Worm (Caenorhabditis elegans) whole organism, L2 larva: ENCODE results near the gene rer-1.
A peak's percentile ranks its signal among the peaks of the same experiment; 100 is the strongest.

ENCODE experiments used
- C34F6.9 ChIP-seq: fragments of 150-350 bp; optimal IDR thresholded peaks from 2 replicates; lab custom pipeline; 2014; ENCODE audit warnings: missing biosample characterization, missing genetic modification characterization
- F13H6.1 ChIP-seq: sonication (generic microtip); optimal IDR thresholded peaks from 2 replicates; lab custom pipeline; 2016; ENCODE audit warnings: missing genetic modification characterization, missing compliant biosample characterization
- R02D3.7 ChIP-seq: fragments of 150-350 bp; optimal IDR thresholded peaks from 2 replicates; lab custom pipeline; 2014; ENCODE audit warnings: missing biosample characterization, missing genetic modification characterization
- Y55F3AM.14 ChIP-seq: fragments of 200-800 bp; sonication (Bioruptor generic); optimal IDR thresholded peaks from 2 replicates; lab custom pipeline; 2018; ENCODE audit warnings: mild to moderate bottlenecking, missing genetic modification characterization, missing compliant biosample characterization
- ZK546.5 ChIP-seq: sonication (generic microtip); optimal IDR thresholded peaks from 2 replicates; lab custom pipeline; 2017; ENCODE audit warnings: missing biosample characterization, missing genetic modification characterization
- alr-1 ChIP-seq: fragments of 150-350 bp; optimal IDR thresholded peaks from 2 replicates; lab custom pipeline; 2014; ENCODE audit warnings: missing biosample characterization, missing genetic modification characterization
- aly-2 ChIP-seq: fragments of 150-350 bp; optimal IDR thresholded peaks from 2 replicates; lab custom pipeline; 2014; ENCODE audit warnings: missing biosample characterization, missing genetic modification characterization
- ama-1 ChIP-seq: fragments of 150-350 bp; optimal IDR thresholded peaks from 2 replicates; lab custom pipeline; 2018; ENCODE audit warnings: inconsistent platforms
- blmp-1 ChIP-seq: sonication (generic microtip); optimal IDR thresholded peaks from 2 replicates; lab custom pipeline; 2017; ENCODE audit warnings: missing genetic modification characterization, mild to moderate bottlenecking, missing compliant biosample characterization, antibody characterized with exemption, moderate library complexity; ENCODE audit not compliant: insufficient read depth
- ceh-16 ChIP-seq: fragments of 150-350 bp; optimal IDR thresholded peaks from 2 replicates; lab custom pipeline; 2014; ENCODE audit warnings: missing biosample characterization, missing genetic modification characterization
- ceh-82 ChIP-seq: fragments of 150-350 bp; optimal IDR thresholded peaks from 2 replicates; lab custom pipeline; 2014; ENCODE audit warnings: missing biosample characterization, missing genetic modification characterization
- crh-2 ChIP-seq: sonication (generic microtip); optimal IDR thresholded peaks from 2 replicates; lab custom pipeline; 2017; ENCODE audit warnings: missing biosample characterization, missing genetic modification characterization
- dmd-4 ChIP-seq: sonication (generic microtip); optimal IDR thresholded peaks from 2 replicates; lab custom pipeline; 2017; ENCODE audit warnings: missing biosample characterization, missing genetic modification characterization
- egl-27 ChIP-seq: sonication (generic microtip); optimal IDR thresholded peaks from 3 replicates; lab custom pipeline; 2017; ENCODE audit warnings: missing biosample characterization, missing genetic modification reagents, missing genetic modification characterization
- elt-1 ChIP-seq: fragments of 150-350 bp; optimal IDR thresholded peaks from 2 replicates; lab custom pipeline; 2014; ENCODE audit warnings: missing biosample characterization, missing genetic modification characterization
- elt-3 ChIP-seq: sonication (generic microtip); optimal IDR thresholded peaks from 2 replicates; lab custom pipeline; 2017; ENCODE audit warnings: missing biosample characterization, missing genetic modification characterization
- fos-1 ChIP-seq: fragments of 150-350 bp; optimal IDR thresholded peaks from 2 replicates; lab custom pipeline; 2014; ENCODE audit warnings: missing biosample characterization, missing genetic modification characterization
- gmeb-1 ChIP-seq: fragments of 150-350 bp; optimal IDR thresholded peaks from 2 replicates; lab custom pipeline; 2014; ENCODE audit warnings: missing biosample characterization, missing genetic modification characterization
- lin-11 ChIP-seq: fragments of 150-350 bp; sonication (generic microtip); optimal IDR thresholded peaks from 2 replicates; lab custom pipeline; 2014; ENCODE audit warnings: missing biosample characterization, missing genetic modification characterization, inconsistent platforms, mixed read lengths
- lin-13 ChIP-seq: fragments of 150-350 bp; optimal IDR thresholded peaks from 2 replicates; lab custom pipeline; 2014; ENCODE audit warnings: missing biosample characterization, missing genetic modification reagents, missing genetic modification characterization
- lin-39 ChIP-seq: fragments of 150-350 bp; optimal IDR thresholded peaks from 2 replicates; lab custom pipeline; 2014; ENCODE audit warnings: missing biosample characterization, missing genetic modification reagents, missing genetic modification characterization
- lsy-2 ChIP-seq, 2 experiments: fragments of 150-350 bp in 1 of 2; sonication (generic microtip) in 1 of 2; optimal IDR thresholded peaks; 2 replicates each; lab custom pipeline; 2014 to 2017; ENCODE audit warnings: missing biosample characterization in 2 of 2, missing genetic modification characterization in 2 of 2
- mab-5 ChIP-seq: fragments of 150-350 bp; optimal IDR thresholded peaks from 2 replicates; lab custom pipeline; 2014; ENCODE audit warnings: missing biosample characterization, missing genetic modification characterization
- mbf-1 ChIP-seq: sonication (generic microtip); optimal IDR thresholded peaks from 2 replicates; lab custom pipeline; 2017; ENCODE audit warnings: missing biosample characterization, missing genetic modification characterization
- mdl-1 ChIP-seq, 2 experiments: fragments of 150-350 bp in 1 of 2; sonication (generic microtip) in 1 of 2; optimal IDR thresholded peaks; 2 replicates each; lab custom pipeline; 2017; ENCODE audit warnings: missing biosample characterization in 2 of 2, missing genetic modification characterization in 2 of 2
- nhr-11 ChIP-seq: fragments of 150-350 bp; optimal IDR thresholded peaks from 2 replicates; lab custom pipeline; 2014; ENCODE audit warnings: missing biosample characterization, missing genetic modification characterization
- nhr-12 ChIP-seq: fragments of 150-350 bp; optimal IDR thresholded peaks from 2 replicates; lab custom pipeline; 2014; ENCODE audit warnings: missing biosample characterization, missing genetic modification characterization
- nhr-129 ChIP-seq: fragments of 150-350 bp; optimal IDR thresholded peaks from 2 replicates; lab custom pipeline; 2014; ENCODE audit warnings: missing biosample characterization, missing genetic modification characterization
- nhr-23 ChIP-seq: fragments of 150-350 bp; optimal IDR thresholded peaks from 2 replicates; lab custom pipeline; 2014; ENCODE audit warnings: missing biosample characterization, missing genetic modification reagents, missing genetic modification characterization
- nhr-237 ChIP-seq: fragments of 150-350 bp; optimal IDR thresholded peaks from 2 replicates; lab custom pipeline; 2014; ENCODE audit warnings: missing biosample characterization, missing genetic modification characterization
- nhr-25 ChIP-seq: fragments of 150-350 bp; sonication (generic microtip); optimal IDR thresholded peaks from 3 replicates; lab custom pipeline; 2014; ENCODE audit warnings: missing biosample characterization, missing genetic modification characterization
- nhr-6 ChIP-seq: fragments of 150-350 bp; optimal IDR thresholded peaks from 2 replicates; lab custom pipeline; 2014; ENCODE audit warnings: missing biosample characterization, missing genetic modification characterization
- nhr-77 ChIP-seq: fragments of 150-350 bp; optimal IDR thresholded peaks from 2 replicates; lab custom pipeline; 2014; ENCODE audit warnings: missing biosample characterization, missing genetic modification characterization
- sem-4 ChIP-seq: fragments of 150-350 bp; optimal IDR thresholded peaks from 2 replicates; lab custom pipeline; 2014; ENCODE audit warnings: missing biosample characterization, missing genetic modification reagents, missing genetic modification characterization
- skn-1 ChIP-seq: sonication (generic microtip); optimal IDR thresholded peaks from 2 replicates; lab custom pipeline; 2017; ENCODE audit warnings: missing biosample characterization, missing genetic modification characterization
- sma-3 ChIP-seq: sonication (generic microtip); optimal IDR thresholded peaks from 2 replicates; lab custom pipeline; 2016; ENCODE audit warnings: missing genetic modification reagents, missing genetic modification characterization, missing compliant biosample characterization
- sma-9 ChIP-seq, 2 experiments: fragments of 150-350 bp in 1 of 2; sonication (generic microtip) in 1 of 2; optimal IDR thresholded peaks; 2 replicates each; lab custom pipeline; 2014 to 2016; ENCODE audit warnings: missing genetic modification characterization in 2 of 2, mild to moderate bottlenecking in 1 of 2, missing biosample characterization in 1 of 2, missing compliant biosample characterization in 1 of 2, missing genetic modification reagents in 1 of 2, moderate library complexity in 1 of 2
- snpc-4 ChIP-seq: fragments of 150-350 bp; optimal IDR thresholded peaks from 2 replicates; lab custom pipeline; 2014; ENCODE audit warnings: missing biosample characterization, missing genetic modification characterization
- unc-39 ChIP-seq: fragments of 150-350 bp; optimal IDR thresholded peaks from 2 replicates; lab custom pipeline; 2014; ENCODE audit warnings: missing biosample characterization, missing genetic modification characterization
- unc-55 ChIP-seq: fragments of 150-350 bp; sonication (generic microtip); optimal IDR thresholded peaks from 3 replicates; lab custom pipeline; 2014; ENCODE audit warnings: missing biosample characterization, missing genetic modification reagents, missing genetic modification characterization
- unc-62 ChIP-seq: fragments of 150-350 bp; optimal IDR thresholded peaks from 2 replicates; lab custom pipeline; 2014; ENCODE audit warnings: missing biosample characterization, missing genetic modification reagents, missing genetic modification characterization
- zag-1 ChIP-seq: fragments of 150-350 bp; optimal IDR thresholded peaks from 2 replicates; lab custom pipeline; 2014; ENCODE audit warnings: missing biosample characterization, missing genetic modification characterization
- ztf-1 ChIP-seq: fragments of 200-800 bp; sonication (Bioruptor generic); conservative IDR thresholded peaks from 2 replicates; pipeline ENCODE4 v1.3.6; 2022; ENCODE audit warnings: missing genetic modification characterization, missing compliant biosample characterization
- ztf-11 ChIP-seq: sonication (generic microtip); optimal IDR thresholded peaks from 2 replicates; lab custom pipeline; 2017; ENCODE audit warnings: missing biosample characterization, missing genetic modification characterization
- ztf-4 ChIP-seq: fragments of 150-350 bp; optimal IDR thresholded peaks from 2 replicates; lab custom pipeline; 2014; ENCODE audit warnings: missing biosample characterization, missing genetic modification characterization

Gene rer-1

DNA sequence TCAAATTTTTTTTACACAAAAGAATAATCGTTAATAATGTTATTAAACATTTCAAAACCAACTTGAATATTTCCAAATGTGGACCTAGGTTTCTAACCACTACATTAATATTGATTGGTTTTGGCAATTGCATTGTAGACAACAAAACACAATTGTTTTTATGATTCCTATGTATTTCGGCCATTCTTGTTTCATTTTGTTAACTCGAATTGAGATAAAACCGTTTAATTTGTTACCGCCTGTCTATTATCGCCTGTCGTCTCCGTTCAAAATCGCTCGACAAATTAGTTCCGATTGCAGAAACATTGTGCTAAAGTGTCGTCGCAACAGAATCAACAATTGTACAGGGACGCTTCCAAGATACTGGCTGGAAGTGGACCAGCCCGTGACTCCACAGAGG lies 40.5 kb upstream of the rer-1 start, which contains the start of gene let-19:
Gene let-19 (plus strand): TSS at position 301 of the 400 bp plus-strand sequence.
- TF ChIP-seq skn-1 (no peak), egl-27 (tag; lab: Kevin White, UChicago) (no peak), mab-5 (tag; lab: Kevin White, UChicago) (no peak), ZK546.5 (tag; lab: Kevin White, UChicago) (no peak), unc-62 (GFP tag; lab: Kevin White, UChicago) (no peak), elt-1 (tag; lab: Kevin White, UChicago) (no peak), alr-1 (tag; lab: Kevin White, UChicago) (no peak)

DNA sequence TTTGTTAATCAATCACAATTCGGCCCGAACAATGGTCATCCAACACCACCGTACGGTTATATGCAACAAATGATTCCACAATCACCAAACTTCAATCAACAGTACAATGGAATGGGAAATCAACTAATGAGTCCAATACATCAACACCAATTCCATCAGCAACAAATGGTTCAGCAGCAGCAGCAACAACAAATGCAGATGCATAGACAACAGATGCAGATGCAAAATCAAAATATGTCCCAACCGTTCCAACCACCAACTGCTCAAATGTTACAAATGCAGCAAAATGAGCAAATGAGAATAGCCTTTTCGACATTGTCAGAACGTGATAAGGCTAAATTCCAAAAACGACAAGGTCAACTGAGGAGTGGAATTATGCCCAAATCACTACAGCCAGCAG lies 34.7 kb upstream of the rer-1 start:
- TF ChIP-seq sma-3 (GFP tag; lab: Kevin White, UChicago) (no peak), R02D3.7 (no peak), egl-27 (tag; lab: Kevin White, UChicago) (no peak), ceh-82 (no peak)

DNA sequence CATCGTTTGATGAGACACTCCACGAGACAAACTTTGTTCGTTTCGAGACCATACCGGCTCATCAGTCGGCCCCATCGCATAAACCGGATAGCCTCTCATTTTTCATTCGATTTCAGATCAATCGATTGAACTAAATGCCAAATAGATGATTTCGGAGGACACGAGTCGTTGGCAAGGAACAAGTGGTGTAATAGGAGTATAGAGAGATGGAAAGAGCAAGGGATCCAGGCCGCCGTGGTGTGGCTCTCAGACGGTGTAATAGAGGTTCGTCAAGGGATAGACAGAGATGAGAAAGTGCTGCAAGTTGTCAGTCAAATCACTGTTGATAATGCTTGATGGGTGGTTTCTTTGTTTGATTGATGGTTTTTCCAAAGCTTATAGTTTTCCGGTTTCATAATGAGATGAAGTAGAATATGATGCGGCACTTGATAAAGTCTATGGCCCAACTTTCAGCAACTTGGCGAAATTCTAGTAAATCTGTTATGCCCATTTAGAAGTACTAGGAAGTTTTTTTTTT lies 27.7 kb upstream of the rer-1 start, which contains the start of gene sgn-1:
Gene sgn-1 (minus strand): TSS at position 220 of the 517 bp plus-strand sequence.
- no peak for TF ChIP-seq C34F6.9 (tag; lab: Kevin White, UChicago)
- TF ChIP-seq nhr-129 (tag; lab: Kevin White, UChicago), result peak; percentile 23

DNA sequence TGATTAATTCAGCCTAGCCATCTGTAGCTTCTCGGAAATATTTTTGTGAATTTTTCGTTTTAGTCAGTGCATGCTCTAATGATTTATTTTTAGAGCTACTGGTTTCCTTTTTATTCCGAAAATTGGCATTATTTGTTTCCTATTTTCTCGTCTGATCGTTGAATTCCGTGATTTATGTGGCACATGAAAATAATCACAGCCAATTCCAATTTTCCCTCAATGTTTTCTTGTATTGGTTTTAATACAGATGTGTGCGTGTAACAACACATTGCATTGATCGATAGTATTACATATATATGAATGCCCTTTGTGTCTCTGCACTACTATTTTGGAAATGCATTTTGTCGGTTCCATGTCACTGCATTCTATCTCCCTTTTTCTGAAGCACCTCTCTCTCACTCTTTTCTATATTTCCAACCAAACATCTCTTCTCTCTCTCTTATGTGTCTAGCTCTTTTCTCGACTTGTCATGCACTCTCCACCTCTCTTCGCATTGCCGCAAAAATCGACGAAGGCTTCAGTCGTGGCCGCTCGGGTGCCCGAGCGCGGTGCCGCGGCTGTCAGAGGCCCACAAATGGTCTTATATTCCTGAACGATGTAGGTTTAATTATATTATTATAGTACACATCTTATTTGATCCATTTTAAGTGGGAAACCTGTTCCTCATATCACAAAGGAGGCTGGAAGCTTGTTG lies 26.8 kb upstream of the rer-1 start:
- peak; percentile 71 for TF ChIP-seq unc-55 (GFP tag; lab: Kevin White, UChicago)
- TF ChIP-seq nhr-23 (tag; lab: Kevin White, UChicago), result no peak
- TF ChIP-seq lin-11 (tag; lab: Kevin White, UChicago), result no peak
- no peak for TF ChIP-seq nhr-77
- no peak for TF ChIP-seq elt-1 (tag; lab: Kevin White, UChicago)
- TF ChIP-seq blmp-1 (tag; lab: Kevin White, UChicago), result no peak
- peak; percentile 48 for TF ChIP-seq nhr-129 (tag; lab: Kevin White, UChicago)
- TF ChIP-seq R02D3.7, result no peak
- no peak for TF ChIP-seq unc-39 (tag; lab: Kevin White, UChicago)
- TF ChIP-seq mbf-1 (tag; lab: Kevin White, UChicago), result no peak
- peak; percentile 86 for TF ChIP-seq C34F6.9 (tag; lab: Kevin White, UChicago)
- peak in 1 of 2 experiments; percentile 41 for TF ChIP-seq lsy-2 (tag; optimal IDR thresholded peaks at IDR 0.05; lab: Kevin White, UChicago)
- no peak for TF ChIP-seq nhr-12
- TF ChIP-seq nhr-6 (tag; lab: Kevin White, UChicago), result no peak
- no peak for TF ChIP-seq nhr-25 (tag; lab: Kevin White, UChicago)
- TF ChIP-seq ceh-16, result no peak
- no peak for TF ChIP-seq mab-5 (tag; lab: Kevin White, UChicago)
- no peak for TF ChIP-seq ZK546.5 (tag; lab: Kevin White, UChicago)
- TF ChIP-seq zag-1 (tag; lab: Kevin White, UChicago), result peak; percentile 33
- no peak for TF ChIP-seq egl-27 (tag; lab: Kevin White, UChicago)
- TF ChIP-seq ceh-82, result no peak
- no peak for TF ChIP-seq nhr-237 (tag; lab: Kevin White, UChicago)
- TF ChIP-seq F13H6.1 (tag; lab: Kevin White, UChicago), result peak; percentile 49
- no peak for TF ChIP-seq ztf-11 (tag; lab: Kevin White, UChicago)
- TF ChIP-seq nhr-11, result no peak
- no peak for TF ChIP-seq lin-13
- peak; percentile 6 for TF ChIP-seq fos-1 (tag; lab: Kevin White, UChicago)
- TF ChIP-seq sem-4 (tag; lab: Kevin White, UChicago), result peak; percentile 23
- no peak for TF ChIP-seq Y55F3AM.14
- TF ChIP-seq aly-2 (tag; lab: Kevin White, UChicago), result no peak
- TF ChIP-seq ama-1 (lab: Kevin White, UChicago), result peak; percentile 82
- TF ChIP-seq elt-3 (tag; lab: Kevin White, UChicago), result no peak
- no peak for TF ChIP-seq dmd-4
- no peak for TF ChIP-seq lin-39 (tag; lab: Kevin White, UChicago)
- TF ChIP-seq crh-2 (tag; lab: Kevin White, UChicago), result peak; percentile 71
- TF ChIP-seq ztf-1 (GFP tag; lab: Robert Waterston, UW), result no peak
- no peak for TF ChIP-seq gmeb-1 (tag; lab: Kevin White, UChicago)
- no peak for TF ChIP-seq mdl-1 (tag; optimal IDR thresholded peaks at IDR 0.05; lab: Kevin White, UChicago)
- peak; percentile 13 for TF ChIP-seq snpc-4
- TF ChIP-seq unc-62 (GFP tag; lab: Kevin White, UChicago), result no peak
- TF ChIP-seq sma-9 (GFP tag; optimal IDR thresholded peaks at IDR 0.05; lab: Kevin White, UChicago), result peak; percentile 28
- TF ChIP-seq sma-9 (tag; optimal IDR thresholded peaks at IDR 0.05; lab: Kevin White, UChicago), result no peak
- TF ChIP-seq ztf-4 (tag; lab: Kevin White, UChicago), result peak; percentile 20
